Worm (Caenorhabditis elegans) whole organism, L4 larva: ENCODE results near the gene irld-20.

Experiments
- Y5F2A.4 ChIP-seq: fragments of 200-800 bp; sonication (Bioruptor generic); optimal IDR thresholded peaks from 2 replicates; lab custom pipeline; 2018; ENCODE audit warnings: mild to moderate bottlenecking, missing genetic modification characterization, missing compliant biosample characterization
- ama-1 ChIP-seq: fragments of 150-350 bp; optimal IDR thresholded peaks from 2 replicates; lab custom pipeline; 2014; ENCODE audit warnings: inconsistent platforms, mixed read lengths
- nhr-6 ChIP-seq: fragments of 150-350 bp; optimal IDR thresholded peaks from 2 replicates; lab custom pipeline; 2014; ENCODE audit warnings: missing biosample characterization, missing genetic modification characterization

DNA sequence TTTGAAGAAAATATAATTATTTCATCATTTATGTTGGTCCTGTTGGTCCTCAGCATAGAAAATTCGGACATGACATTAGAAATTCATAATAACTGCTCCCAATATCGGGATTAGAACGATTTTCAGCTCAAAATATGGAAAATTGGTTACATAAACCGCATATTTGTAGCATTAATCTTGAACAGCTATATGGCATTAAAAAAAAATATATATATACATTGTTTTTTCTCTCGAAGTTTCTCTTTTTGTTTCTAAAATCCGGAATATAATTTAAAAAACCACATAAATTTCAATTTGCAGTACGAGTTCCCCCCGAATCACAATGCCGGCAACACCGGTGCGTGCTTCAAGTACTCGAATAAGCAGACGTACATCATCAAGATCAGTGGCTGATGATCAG is 36.6 kb upstream of the irld-20 start, which contains the start of gene ssl-1:
- TF ChIP-seq ama-1 (lab: Kevin White, UChicago) (no peak), nhr-6 (no peak), Y5F2A.4 (no peak)
